Fruit fly (Drosophila melanogaster) whole organism, embryonic: ENCODE data around the gene ND-39.

Experiments
- BtbVII ChIP-seq: fragments of 200-800 bp; sonication (Bioruptor generic); optimal IDR thresholded peaks from 3 replicates; lab custom pipeline; 2017; ENCODE audit warnings: missing biosample characterization, mild to moderate bottlenecking, missing genetic modification characterization
- CG12104 ChIP-seq: fragments of 200-800 bp; sonication (Bioruptor generic); optimal IDR thresholded peaks from 3 replicates; lab custom pipeline; 2016; ENCODE audit warnings: missing biosample characterization, missing genetic modification characterization
- CG14014 ChIP-seq: fragments of 200-800 bp; sonication (Bioruptor generic); IDR thresholded peaks from 2 replicates; pipeline ENCODE4 v1.3.6; 2022; ENCODE audit warnings: missing biosample characterization, missing genetic modification characterization
- CG15269 ChIP-seq: fragments of 200-800 bp; sonication (Bioruptor generic); optimal IDR thresholded peaks from 2 replicates; lab custom pipeline; 2018; ENCODE audit warnings: missing biosample characterization, mild to moderate bottlenecking, missing genetic modification characterization, moderate library complexity
- CG15696 ChIP-seq: fragments of 200-800 bp; sonication (Bioruptor generic); optimal IDR thresholded peaks from 2 replicates; lab custom pipeline; 2019; ENCODE audit warnings: missing biosample characterization, mild to moderate bottlenecking, missing genetic modification characterization, moderate library complexity
- CG1602 ChIP-seq: fragments of 200-800 bp; sonication (Bioruptor generic); optimal IDR thresholded peaks from 3 replicates; lab custom pipeline; 2016; ENCODE audit warnings: missing biosample characterization, missing genetic modification characterization
- CG16779 ChIP-seq: fragments of 200-800 bp; sonication (Bioruptor generic); IDR thresholded peaks from 2 replicates; pipeline ENCODE4 v1.3.6; 2022; ENCODE audit warnings: missing biosample characterization, missing genetic modification characterization
- CG17186 ChIP-seq: fragments of 200-800 bp; sonication (Bioruptor generic); optimal IDR thresholded peaks from 3 replicates; lab custom pipeline; 2017; ENCODE audit warnings: missing biosample characterization, missing genetic modification reagents, missing genetic modification characterization
- CG17328 ChIP-seq: fragments of 200-800 bp; sonication (Bioruptor generic); IDR thresholded peaks from 2 replicates; pipeline ENCODE4 v1.3.6; 2022; ENCODE audit warnings: missing biosample characterization, missing genetic modification characterization
- CG1832 ChIP-seq: fragments of 200-800 bp; sonication (Bioruptor generic); optimal IDR thresholded peaks from 2 replicates; lab custom pipeline; 2017; ENCODE audit warnings: missing biosample characterization, mild to moderate bottlenecking, missing genetic modification characterization, inconsistent platforms
- CG32772 ChIP-seq: fragments of 200-800 bp; sonication (Bioruptor generic); IDR thresholded peaks from 2 replicates; pipeline ENCODE4 v1.3.6; 2022; ENCODE audit warnings: missing biosample characterization, missing genetic modification characterization
- CG34376 ChIP-seq: fragments of 200-800 bp; sonication (Bioruptor generic); optimal IDR thresholded peaks from 2 replicates; lab custom pipeline; 2018; ENCODE audit warnings: missing biosample characterization, mild to moderate bottlenecking, missing genetic modification characterization
- CG34422 ChIP-seq: fragments of 200-800 bp; sonication (Bioruptor generic); IDR thresholded peaks from 3 replicates; pipeline ENCODE4 v1.3.6; 2022; ENCODE audit warnings: missing biosample characterization, missing genetic modification characterization
- CG3838 ChIP-seq: fragments of 200-800 bp; sonication (Bioruptor generic); optimal IDR thresholded peaks from 3 replicates; lab custom pipeline; 2016; ENCODE audit warnings: missing biosample characterization, missing genetic modification characterization
- CG6689 ChIP-seq: fragments of 200-800 bp; sonication (Bioruptor generic); IDR thresholded peaks from 2 replicates; pipeline ENCODE4 v1.3.6; 2022; ENCODE audit warnings: missing biosample characterization, missing genetic modification characterization
- CG6854 ChIP-seq: fragments of 200-800 bp; sonication (Bioruptor generic); optimal IDR thresholded peaks from 3 replicates; lab custom pipeline; 2017; ENCODE audit warnings: missing biosample characterization, mild to moderate bottlenecking, missing genetic modification characterization
- CG7357 ChIP-seq: fragments of 200-800 bp; sonication (Bioruptor generic); IDR thresholded peaks from 3 replicates; pipeline ENCODE4 v1.3.6; 2022; ENCODE audit warnings: missing biosample characterization, missing genetic modification characterization
- Chrac-16 ChIP-seq: fragments of 200-800 bp; sonication (Bioruptor generic); optimal IDR thresholded peaks from 3 replicates; lab custom pipeline; 2016; ENCODE audit warnings: missing biosample characterization, missing genetic modification characterization
- CoRest ChIP-seq: fragments of 200-800 bp; sonication (Bioruptor generic); optimal IDR thresholded peaks from 3 replicates; lab custom pipeline; 2018; ENCODE audit warnings: missing biosample characterization, mild to moderate bottlenecking, missing genetic modification characterization, moderate library complexity
- Deaf1 ChIP-seq: fragments of 200-800 bp; optimal IDR thresholded peaks from 3 replicates; lab custom pipeline; 2019; ENCODE audit warnings: missing biosample characterization, mild to moderate bottlenecking, missing genetic modification characterization, moderate library complexity
- Dfd ChIP-seq, 2 experiments: fragments of >200 bp; optimal IDR thresholded peaks; 2 replicates each; lab custom pipeline; 2017; ENCODE audit warnings: missing biosample characterization in 2 of 2, missing genetic modification characterization in 2 of 2
- H15 ChIP-seq: fragments of 200-800 bp; sonication (Bioruptor generic); IDR thresholded peaks from 3 replicates; pipeline ENCODE4 v1.3.6; 2022; ENCODE audit warnings: missing biosample characterization, missing genetic modification characterization
- HHEX ChIP-seq: fragments of 200-800 bp; sonication (Bioruptor generic); optimal IDR thresholded peaks from 3 replicates; lab custom pipeline; 2017; ENCODE audit warnings: missing biosample characterization, mild to moderate bottlenecking, missing genetic modification characterization, missing genetic modification reagents
- Hr78 ChIP-seq, 2 experiments: fragments of 200-800 bp in 1 of 2; fragments of >200 bp in 1 of 2; sonication (Bioruptor generic) in 1 of 2; optimal IDR thresholded peaks; 2 replicates each; lab custom pipeline; 2017 to 2019; ENCODE audit warnings: missing biosample characterization in 2 of 2, missing genetic modification characterization in 2 of 2, mild to moderate bottlenecking in 1 of 2, moderate library complexity in 1 of 2
- Hsf ChIP-seq: fragments of 200-800 bp; sonication (Bioruptor generic); optimal IDR thresholded peaks from 3 replicates; lab custom pipeline; 2016; ENCODE audit warnings: missing biosample characterization, missing genetic modification characterization
- Lim3 ChIP-seq: fragments of 200-800 bp; sonication (Bioruptor generic); IDR thresholded peaks from 2 replicates; pipeline ENCODE4 v1.3.6; 2022; ENCODE audit warnings: missing biosample characterization, missing genetic modification characterization
- Med ChIP-seq: fragments of 200-800 bp; sonication (Bioruptor generic); peaks from one replicate; lab custom pipeline; 2016; ENCODE audit warnings: missing biosample characterization, missing genetic modification characterization, mild to moderate bottlenecking, inconsistent platforms, moderate library complexity
- Pdp1 ChIP-seq, 2 experiments: fragments of 200-800 bp; sonication (Bioruptor generic); optimal IDR thresholded peaks; 3 replicates each; lab custom pipeline; 2016; ENCODE audit warnings: missing biosample characterization in 2 of 2, missing genetic modification characterization in 2 of 2, mild to moderate bottlenecking in 1 of 2, moderate library complexity in 1 of 2
- Rfx ChIP-seq: fragments of 200-800 bp; sonication (Bioruptor generic); IDR thresholded peaks from 2 replicates; pipeline ENCODE4 v1.3.6; 2022; ENCODE audit warnings: missing biosample characterization, missing genetic modification characterization
- Trl ChIP-seq, 3 experiments: fragments of >200 bp in 2 of 3; fragments of 200-800 bp in 1 of 3; sonication (Bioruptor generic) in 1 of 3; optimal IDR thresholded peaks; 2 replicates in 1 of 3; 3 replicates in 2 of 3; lab custom pipeline; 2016 to 2017; ENCODE audit warnings: missing biosample characterization in 1 of 3, missing genetic modification characterization in 1 of 3
- ato ChIP-seq: fragments of 200-800 bp; sonication (Bioruptor generic); IDR thresholded peaks from 2 replicates; pipeline ENCODE4 v1.3.6; 2022; ENCODE audit warnings: missing biosample characterization, missing genetic modification characterization; ENCODE audit not compliant: partially characterized antibody
- bcd ChIP-seq: fragments of 200-800 bp; sonication (Bioruptor generic); optimal IDR thresholded peaks from 2 replicates; lab custom pipeline; 2017; ENCODE audit warnings: missing biosample characterization, mild to moderate bottlenecking, missing genetic modification characterization
- cas ChIP-seq: fragments of 200-800 bp; sonication (Bioruptor generic); IDR thresholded peaks from 2 replicates; pipeline ENCODE4 v1.3.6; 2022; ENCODE audit warnings: missing biosample characterization, missing genetic modification characterization
- chn ChIP-seq: fragments of 200-800 bp; sonication (Bioruptor generic); optimal IDR thresholded peaks from 2 replicates; lab custom pipeline; 2016; ENCODE audit warnings: missing biosample characterization, missing genetic modification characterization
- crol ChIP-seq: fragments of 200-800 bp; sonication (Bioruptor generic); IDR thresholded peaks from 2 replicates; pipeline ENCODE4 v1.3.6; 2022; ENCODE audit warnings: missing biosample characterization, missing genetic modification characterization
- dysf ChIP-seq: fragments of 200-800 bp; sonication (Bioruptor generic); IDR thresholded peaks from 3 replicates; pipeline ENCODE4 v1.3.6; 2022; ENCODE audit warnings: missing biosample characterization, missing genetic modification characterization
- eyg ChIP-seq: fragments of 200-800 bp; sonication (Bioruptor generic); optimal IDR thresholded peaks from 3 replicates; lab custom pipeline; 2016; ENCODE audit warnings: missing biosample characterization, missing genetic modification characterization
- hbn ChIP-seq: fragments of 200-800 bp; sonication (Bioruptor generic); IDR thresholded peaks from 2 replicates; pipeline ENCODE4 v1.3.6; 2022; ENCODE audit warnings: missing biosample characterization, missing genetic modification characterization; ENCODE audit not compliant: partially characterized antibody
- ken ChIP-seq: fragments of 200-800 bp; sonication (Bioruptor generic); IDR thresholded peaks from 3 replicates; pipeline ENCODE4 v1.3.6; 2022; ENCODE audit warnings: missing biosample characterization, missing genetic modification characterization
- oc ChIP-seq: fragments of 200-800 bp; sonication (Bioruptor generic); optimal IDR thresholded peaks from 2 replicates; lab custom pipeline; 2018; ENCODE audit warnings: missing biosample characterization, mild to moderate bottlenecking, missing genetic modification characterization, moderate library complexity
- pan ChIP-seq, 4 experiments: fragments of >200 bp in 3 of 4; fragments of 200-800 bp in 1 of 4; sonication (Bioruptor generic) in 1 of 4; optimal IDR thresholded peaks in 3 of 4; IDR thresholded peaks in 1 of 4; 2 replicates each; pipeline versions ENCODE4 v1.3.6 to Lab custom; 2017 to 2022; ENCODE audit warnings: missing biosample characterization in 2 of 4, missing genetic modification characterization in 2 of 4, mixed read lengths in 1 of 4
- sna ChIP-seq: fragments of 200-800 bp; sonication (Bioruptor generic); IDR thresholded peaks from 2 replicates; pipeline ENCODE4 v1.3.6; 2022; ENCODE audit warnings: missing biosample characterization, missing genetic modification characterization; ENCODE audit not compliant: partially characterized antibody
- sr ChIP-seq: fragments of 200-800 bp; sonication (Bioruptor generic); IDR thresholded peaks from 3 replicates; pipeline ENCODE4 v1.3.6; 2022; ENCODE audit warnings: missing biosample characterization, missing genetic modification characterization
- tna ChIP-seq: fragments of 200-800 bp; sonication (Bioruptor generic); IDR thresholded peaks from 2 replicates; pipeline ENCODE4 v1.3.6; 2022; ENCODE audit warnings: missing biosample characterization, missing genetic modification characterization; ENCODE audit not compliant: partially characterized antibody
- wek ChIP-seq: fragments of 200-800 bp; sonication (Bioruptor generic); optimal IDR thresholded peaks from 3 replicates; lab custom pipeline; 2018; ENCODE audit warnings: missing biosample characterization, mild to moderate bottlenecking, missing genetic modification characterization, moderate library complexity
- z ChIP-seq: fragments of 200-800 bp; sonication (Bioruptor generic); IDR thresholded peaks from 3 replicates; pipeline ENCODE4 v1.3.6; 2022; ENCODE audit warnings: missing biosample characterization, missing genetic modification characterization
- zen ChIP-seq: fragments of 200-800 bp; sonication (Bioruptor generic); optimal IDR thresholded peaks from 3 replicates; lab custom pipeline; 2018; ENCODE audit warnings: missing biosample characterization, mild to moderate bottlenecking, missing genetic modification characterization, moderate library complexity
- zfh1 ChIP-seq: fragments of 200-800 bp; sonication (Bioruptor generic); IDR thresholded peaks from 3 replicates; pipeline ENCODE4 v1.3.6; 2022; ENCODE audit warnings: missing biosample characterization, missing genetic modification characterization

ND-39 gene

dm6 chr3L:20516519-20517178 is 24.8 kb downstream of the ND-39 start (continued):
- TF ChIP-seq CoRest (peak; percentile 52), Pdp1 (GFP tag; optimal IDR thresholded peaks at IDR 0.05; lab: Kevin White, UChicago) (peak in 1 of 2 experiments; percentile 14), eyg (GFP tag; lab: Kevin White, UChicago) (no peak), HHEX (GFP tag; lab: Kevin White, UChicago) (no peak), Hsf (GFP tag; lab: Kevin White, UChicago) (no peak), dysf (GFP tag; lab: Robert Waterston, UW) (peak; percentile 65; the same call in 2 of the 3 replicates), ato (GFP tag; lab: Robert Waterston, UW) (0 out of 2 replicates have a peak, but pooled peaks have one; percentile 37), Trl (optimal IDR thresholded peaks at IDR 0.05; lab: Kevin White, UChicago) (no peak), Trl (GFP tag; optimal IDR thresholded peaks at IDR 0.05; lab: Kevin White, UChicago) (no peak), Rfx (peak; percentile 27; the same call in 1 of the 2 replicates), Hr78 (GFP tag; optimal IDR thresholded peaks at IDR 0.05; lab: Kevin White, UChicago) (no peak), H15 (GFP tag; lab: Robert Waterston, UW) (no peak), pan (optimal IDR thresholded peaks at IDR 0.05; lab: Kevin White, UChicago) (no peak), pan (GFP tag; optimal IDR thresholded peaks at IDR 0.05 in 1 of 2, IDR thresholded peaks at IDR 0.05 in 1 of 2) (peak in 1 of 2 experiments; percentile 54), sna (no peak), CG12104 (GFP tag; lab: Kevin White, UChicago) (no peak), CG1832 (no peak), Med (GFP tag; lab: Kevin White, UChicago) (peak; percentile 75), CG17328 (GFP tag; lab: Robert Waterston, UW) (peak; percentile 8; the same call in 1 of the 2 replicates), Dfd (GFP tag; optimal IDR thresholded peaks at IDR 0.05; lab: Kevin White, UChicago) (no peak), CG6854 (GFP tag; lab: Kevin White, UChicago) (peak; percentile 52), z (0 out of 3 replicates have a peak, but pooled peaks have one; percentile 11), Chrac-16 (GFP tag; lab: Kevin White, UChicago) (peak; percentile 48), CG34422 (GFP tag; lab: Robert Waterston, UW) (no peak), sr (GFP tag; lab: Robert Waterston, UW) (no peak), chn (GFP tag; lab: Kevin White, UChicago) (no peak), bcd (GFP tag; lab: Kevin White, UChicago) (peak; percentile 14), CG16779 (GFP tag; lab: Robert Waterston, UW) (no peak), BtbVII (GFP tag; lab: Kevin White, UChicago) (peak; percentile 31), crol (GFP tag; lab: Robert Waterston, UW) (no peak), CG7357 (GFP tag; lab: Robert Waterston, UW) (no peak), ken (0 out of 3 replicates have a peak, but pooled peaks have one; percentile 12), tna (GFP tag; lab: Robert Waterston, UW) (0 out of 2 replicates have a peak, but pooled peaks have one; percentile 34), oc (tag; lab: Kevin White, UChicago) (no peak), Deaf1 (peak; percentile 61), CG32772 (GFP tag; lab: Robert Waterston, UW) (peak; percentile 57), CG1602 (GFP tag; lab: Kevin White, UChicago) (peak; percentile 40), CG15269 (tag; lab: Kevin White, UChicago) (peak; percentile 68), CG17186 (GFP tag; lab: Kevin White, UChicago) (no peak), CG3838 (no peak), CG34376 (peak; percentile 16), zfh1 (GFP tag; lab: Robert Waterston, UW) (peak; percentile 56; the same call in 1 of the 3 replicates), zen (tag; lab: Kevin White, UChicago) (no peak), CG14014 (GFP tag; lab: Robert Waterston, UW) (peak; percentile 43; the same call in 1 of the 2 replicates), Lim3 (no peak), CG15696 (tag; lab: Kevin White, UChicago) (peak; percentile 61), hbn (GFP tag; lab: Robert Waterston, UW) (no peak), cas (GFP tag; lab: Robert Waterston, UW) (no peak), wek (GFP tag; lab: Kevin White, UChicago) (no peak), CG6689 (GFP tag; lab: Robert Waterston, UW) (no peak)
